Worm (Caenorhabditis elegans) whole organism, early embryonic: ENCODE data around the gene B0001.7.

ENCODE experiments used
- B0310.2 ChIP-seq: sonication (generic microtip); optimal IDR thresholded peaks from 2 replicates; lab custom pipeline; 2016; ENCODE audit warnings: mild to moderate bottlenecking, missing genetic modification characterization, missing compliant biosample characterization
- F13C5.2 ChIP-seq: sonication (generic microtip); optimal IDR thresholded peaks from 2 replicates; lab custom pipeline; 2017; ENCODE audit warnings: mild to moderate bottlenecking, missing genetic modification characterization, inconsistent platforms, missing compliant biosample characterization
- ama-1 ChIP-seq: fragments of 150-350 bp; optimal IDR thresholded peaks from 2 replicates; lab custom pipeline; 2014
- hmbx-1 ChIP-seq: sonication (generic microtip); optimal IDR thresholded peaks from 2 replicates; lab custom pipeline; 2016; ENCODE audit warnings: mild to moderate bottlenecking, missing genetic modification characterization, missing compliant biosample characterization
- pes-1 ChIP-seq: fragments of 200-800 bp; sonication (Bioruptor generic); IDR thresholded peaks from 2 replicates; pipeline ENCODE4 v1.3.6; 2022; ENCODE audit warnings: missing genetic modification reagents, missing genetic modification characterization, missing compliant biosample characterization
- tbx-11 ChIP-seq: fragments of 200-800 bp; sonication (Bioruptor generic); IDR thresholded peaks from 2 replicates; pipeline ENCODE4 v1.3.6; 2022; ENCODE audit warnings: missing genetic modification characterization, missing compliant biosample characterization

DNA sequence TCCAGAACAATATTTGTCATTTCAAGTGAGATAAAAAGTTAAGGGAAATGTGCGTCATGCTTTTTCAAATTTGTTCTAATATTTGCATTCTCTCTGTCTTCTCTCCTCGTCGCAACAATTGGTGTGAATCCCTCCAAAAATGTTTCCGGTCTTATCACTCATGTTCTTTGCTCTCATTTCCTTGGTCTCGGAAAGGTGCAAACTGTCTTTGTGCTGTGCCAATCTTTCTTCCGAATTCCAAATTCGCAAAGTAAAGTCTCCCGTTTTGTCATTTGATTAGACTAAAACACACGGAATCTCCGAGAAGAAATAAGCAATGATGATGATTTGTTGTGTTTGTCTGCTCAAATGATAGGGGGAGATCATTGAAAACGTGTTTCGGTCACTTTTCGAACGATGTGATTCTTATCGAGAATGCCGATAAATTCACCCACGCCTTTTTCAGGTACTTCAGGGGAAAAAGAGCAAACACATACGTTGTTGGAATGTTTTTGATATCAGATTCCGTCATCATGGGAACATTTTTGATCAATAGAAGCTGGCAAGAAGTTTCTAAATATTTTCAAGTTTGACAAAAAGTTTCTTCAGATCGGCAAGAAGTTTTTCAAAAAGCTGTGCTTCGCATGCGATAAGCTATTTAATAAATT lies 11.5 kb upstream of the B0001.7 start:
- TF ChIP-seq F13C5.2 (tag; lab: Kevin White, UChicago) (no peak), tbx-11 (GFP tag; lab: Robert Waterston, UW) (no peak), ama-1 (lab: Kevin White, UChicago) (no peak), hmbx-1 (tag; lab: Kevin White, UChicago) (no peak), B0310.2 (tag; lab: Kevin White, UChicago) (no peak), pes-1 (GFP tag; lab: Robert Waterston, UW) (no peak)
